Worm (Caenorhabditis elegans): ENCODE measurements around the gene C29A12.6.

DNA sequence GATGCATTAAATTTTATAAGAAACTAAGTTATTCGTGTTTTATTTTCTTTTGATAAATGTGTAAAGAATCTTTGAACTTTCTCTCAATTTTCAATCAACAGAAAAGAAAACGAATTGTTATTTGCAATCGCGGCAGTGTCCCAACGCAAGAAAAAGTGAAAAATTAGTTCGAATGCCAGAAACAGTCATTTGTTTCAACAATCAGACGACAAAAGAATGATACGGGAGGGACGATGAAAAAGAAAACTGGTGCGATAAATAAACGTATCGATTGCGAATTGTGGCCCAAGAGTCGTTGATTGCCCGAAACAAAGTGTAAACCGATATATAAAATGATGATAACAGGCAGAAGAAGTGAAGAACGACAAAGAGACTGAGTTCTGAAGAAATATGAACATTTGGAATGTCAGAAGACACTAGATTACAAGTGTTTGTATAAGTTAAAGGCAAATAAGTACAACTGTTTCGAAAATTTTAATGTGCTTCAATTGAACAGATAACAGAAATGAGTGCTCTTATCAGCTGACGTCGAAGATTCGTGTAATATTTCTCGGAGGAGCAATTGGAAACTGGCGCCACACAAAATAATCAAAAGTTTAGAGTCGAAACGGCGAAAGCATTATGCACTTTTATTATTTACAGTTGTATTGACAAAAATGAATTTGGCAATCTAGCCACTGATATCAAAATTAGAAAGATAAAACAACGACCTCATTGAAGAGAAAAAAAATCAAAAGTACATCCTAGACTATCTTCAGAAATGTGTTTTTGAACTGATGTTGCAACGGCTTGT lies 31.0 kb downstream of the C29A12.6 start:
- TF ChIP-seq fos-1 (tag; optimal IDR thresholded peaks at IDR 0.05): no peak
- peak; percentile 97 for TF ChIP-seq elt-2 (tag; optimal IDR thresholded peaks at IDR 0.05)
- TF ChIP-seq mdl-1 (tag; optimal IDR thresholded peaks at IDR 0.05): no peak
- TF ChIP-seq ztf-11 (tag; optimal IDR thresholded peaks at IDR 0.05): no peak
- no peak for TF ChIP-seq lin-39 (tag; optimal IDR thresholded peaks at IDR 0.05)
- no peak for TF ChIP-seq ztf-4 (tag; optimal IDR thresholded peaks at IDR 0.05)
- no peak for TF ChIP-seq elt-3 (tag; optimal IDR thresholded peaks at IDR 0.05)
- no peak for TF ChIP-seq elt-1 (tag; optimal IDR thresholded peaks at IDR 0.05)
- peak; percentile 36 for TF ChIP-seq jun-1 (tag; optimal IDR thresholded peaks at IDR 0.05)
- no peak for TF ChIP-seq nhr-11 (tag; optimal IDR thresholded peaks at IDR 0.05)
- no peak for TF ChIP-seq nfya-1 (tag; optimal IDR thresholded peaks at IDR 0.05; ENCODE audit: insufficient read depth)
- TF ChIP-seq ama-1 (optimal IDR thresholded peaks at IDR 0.05): no peak
- TF ChIP-seq pqm-1 (tag; optimal IDR thresholded peaks at IDR 0.05): peak; percentile 95
- no peak for TF ChIP-seq zag-1 (tag; optimal IDR thresholded peaks at IDR 0.05)
